Fruit fly (Drosophila melanogaster): ENCODE measurements around the gene CG11134.
A peak's percentile ranks its signal among the peaks of the same experiment; 100 is the strongest.

Gene CG11134

dm6 chrX:13736174-13736482 lies 1.6 kb upstream of the CG11134 start, which contains the start of gene g:
g (minus strand) TSS chrX:13736278.
- TF ChIP-seq Hr3 (GFP tag; optimal IDR thresholded peaks at IDR 0.05) (no peak), abd-A (tag; optimal IDR thresholded peaks at IDR 0.05) (no peak), aop (GFP tag; IDR thresholded peaks at IDR 0.05) (no peak), z (GFP tag; IDR thresholded peaks at IDR 0.05) (no peak), Dref (GFP tag; IDR thresholded peaks at IDR 0.05) (peak; percentile 92), CG13296 (GFP tag; optimal IDR thresholded peaks at IDR 0.05) (no peak), Chrac-16 (GFP tag; optimal IDR thresholded peaks at IDR 0.05) (no peak), CG43689 (GFP tag; IDR thresholded peaks at IDR 0.05) (no peak), danr (GFP tag; IDR thresholded peaks at IDR 0.05) (no peak), unc-4 (GFP tag; IDR thresholded peaks at IDR 0.05; ENCODE audit: partially characterized antibody) (peak; percentile 84), Ets97D (GFP tag; optimal IDR thresholded peaks at IDR 0.05) (peak; percentile 83), pum (GFP tag; optimal IDR thresholded peaks at IDR 0.05) (no peak), NfI (GFP tag; optimal IDR thresholded peaks at IDR 0.05) (no peak), CG14710 (tag; optimal IDR thresholded peaks at IDR 0.05) (peak; percentile 42), CG11696 (GFP tag; IDR thresholded peaks at IDR 0.05) (no peak), E2f2 (GFP tag; IDR thresholded peaks at IDR 0.05) (peak; percentile 70), Trl (optimal IDR thresholded peaks at IDR 0.05) (no peak), Trl (GFP tag; optimal IDR thresholded peaks at IDR 0.05) (no peak), maf-S (GFP tag; optimal IDR thresholded peaks at IDR 0.05) (no peak), CG4854 (GFP tag; optimal IDR thresholded peaks at IDR 0.05) (no peak), CG7786 (GFP tag; optimal IDR thresholded peaks at IDR 0.05) (no peak), Optix (GFP tag; IDR thresholded peaks at IDR 0.05) (no peak), ash1 (GFP tag; optimal IDR thresholded peaks at IDR 0.05) (no peak), Dad (GFP tag; optimal IDR thresholded peaks at IDR 0.05) (no peak), CoRest (tag; optimal IDR thresholded peaks at IDR 0.05) (no peak), crol (GFP tag; IDR thresholded peaks at IDR 0.05) (no peak), Poxn (GFP tag; IDR thresholded peaks at IDR 0.05) (no peak), Bdp1 (GFP tag; optimal IDR thresholded peaks at IDR 0.05) (no peak), Mad (GFP tag; optimal IDR thresholded peaks at IDR 0.05) (peak; percentile 1), Gug (GFP tag; IDR thresholded peaks at IDR 0.05) (no peak), CG4404 (GFP tag; IDR thresholded peaks at IDR 0.05) (no peak), sqz (GFP tag; optimal IDR thresholded peaks at IDR 0.05) (peak; percentile 74), grau (tag; optimal IDR thresholded peaks at IDR 0.05) (no peak), Rx (GFP tag; IDR thresholded peaks at IDR 0.05) (no peak), az2 (GFP tag; optimal IDR thresholded peaks at IDR 0.05) (no peak), ERR (GFP tag; optimal IDR thresholded peaks at IDR 0.05) (peak; percentile 8), otp (GFP tag; IDR thresholded peaks at IDR 0.05) (no peak), run (tag; optimal IDR thresholded peaks at IDR 0.05) (no peak), bbx (GFP tag; IDR thresholded peaks at IDR 0.05; ENCODE audit: partially characterized antibody) (peak; percentile 88), CG13894 (tag; optimal IDR thresholded peaks at IDR 0.05) (no peak), slp2 (GFP tag; optimal IDR thresholded peaks at IDR 0.05) (no peak), CG2199 (GFP tag; IDR thresholded peaks at IDR 0.05) (no peak), dmrt11E (tag; optimal IDR thresholded peaks at IDR 0.05) (no peak), Ptx1 (GFP tag; IDR thresholded peaks at IDR 0.05) (no peak), salm (tag; optimal IDR thresholded peaks at IDR 0.05) (no peak), Deaf1 (tag; optimal IDR thresholded peaks at IDR 0.05) (no peak), CG6272 (GFP tag; IDR thresholded peaks at IDR 0.05) (no peak), Hand (GFP tag; optimal IDR thresholded peaks at IDR 0.05) (no peak), CG9437 (GFP tag; optimal IDR thresholded peaks at IDR 0.05) (no peak), ttk (GFP tag; IDR thresholded peaks at IDR 0.05) (no peak), CG14965 (GFP tag; optimal IDR thresholded peaks at IDR 0.05; ENCODE audit: borderline replicate concordance) (no peak), CHES-1-like (GFP tag; optimal IDR thresholded peaks at IDR 0.05) (peak; percentile 46), NC2β (GFP tag; optimal IDR thresholded peaks at IDR 0.05) (no peak), dimm (GFP tag; IDR thresholded peaks at IDR 0.05) (no peak)

All from whole organism, embryonic.